Worm (Caenorhabditis elegans) whole organism, late embryonic: ENCODE data around the gene chtb-2.

ENCODE experiments used
- C08G9.2 ChIP-seq: sonication (generic microtip); optimal IDR thresholded peaks from 2 replicates; lab custom pipeline; 2016; ENCODE audit warnings: mild to moderate bottlenecking, missing genetic modification characterization, moderate library complexity, missing compliant biosample characterization
- C38D4.7 ChIP-seq: fragments of 200-800 bp; sonication (Bioruptor generic); optimal IDR thresholded peaks from 2 replicates; lab custom pipeline; 2018; ENCODE audit warnings: mild to moderate bottlenecking, missing genetic modification characterization, moderate library complexity, missing compliant biosample characterization
- K02D7.2 ChIP-seq: sonication (generic microtip); optimal IDR thresholded peaks from 2 replicates; lab custom pipeline; 2017; ENCODE audit warnings: mild to moderate bottlenecking, missing genetic modification characterization, missing compliant biosample characterization
- ceh-14 ChIP-seq: sonication (generic microtip); optimal IDR thresholded peaks from 2 replicates; lab custom pipeline; 2016; ENCODE audit warnings: missing genotype, missing genetic modification characterization, missing compliant biosample characterization
- ceh-19 ChIP-seq: fragments of 200-800 bp; sonication (Bioruptor generic); optimal IDR thresholded peaks from 2 replicates; lab custom pipeline; 2018; ENCODE audit warnings: mild to moderate bottlenecking, missing genetic modification characterization, missing compliant biosample characterization
- ceh-31 ChIP-seq: sonication (generic microtip); optimal IDR thresholded peaks from 2 replicates; lab custom pipeline; 2016; ENCODE audit warnings: missing genetic modification characterization, missing compliant biosample characterization
- ceh-34 ChIP-seq: sonication (generic microtip); optimal IDR thresholded peaks from 2 replicates; lab custom pipeline; 2016; ENCODE audit warnings: mild to moderate bottlenecking, missing genetic modification characterization, missing compliant biosample characterization
- ceh-6 ChIP-seq: fragments of 200-800 bp; sonication (Bioruptor generic); optimal IDR thresholded peaks from 2 replicates; lab custom pipeline; 2018; ENCODE audit warnings: mild to moderate bottlenecking, missing genetic modification characterization, missing compliant biosample characterization
- che-1 ChIP-seq: sonication (generic microtip); optimal IDR thresholded peaks from 2 replicates; lab custom pipeline; 2016; ENCODE audit warnings: mild to moderate bottlenecking, missing genetic modification characterization, missing compliant biosample characterization
- dve-1 ChIP-seq: sonication (generic microtip); optimal IDR thresholded peaks from 2 replicates; lab custom pipeline; 2017; ENCODE audit warnings: antibody characterized with exemption, mild to moderate bottlenecking, missing genetic modification characterization, missing compliant biosample characterization
- elt-2 ChIP-seq: sonication (generic microtip); optimal IDR thresholded peaks from 2 replicates; lab custom pipeline; 2016; ENCODE audit warnings: missing genetic modification reagents, missing genetic modification characterization, missing compliant biosample characterization
- ets-4 ChIP-seq: sonication (generic microtip); optimal IDR thresholded peaks from 2 replicates; lab custom pipeline; 2016; ENCODE audit warnings: missing genetic modification characterization, missing compliant biosample characterization
- eyg-1 ChIP-seq: sonication (generic microtip); optimal IDR thresholded peaks from 2 replicates; lab custom pipeline; 2016; ENCODE audit warnings: missing genotype, missing genetic modification characterization, missing compliant biosample characterization
- gmeb-2 ChIP-seq: sonication (generic microtip); optimal IDR thresholded peaks from 2 replicates; lab custom pipeline; 2016; ENCODE audit warnings: missing genetic modification characterization, inconsistent platforms, missing compliant biosample characterization
- hlh-13 ChIP-seq: fragments of 200-800 bp; sonication (Bioruptor generic); optimal IDR thresholded peaks from 2 replicates; lab custom pipeline; 2018; ENCODE audit warnings: mild to moderate bottlenecking, missing genetic modification characterization, missing compliant biosample characterization
- hlh-30 ChIP-seq: sonication (generic microtip); optimal IDR thresholded peaks from 2 replicates; lab custom pipeline; 2017; ENCODE audit warnings: antibody characterized with exemption, missing genetic modification characterization, missing compliant biosample characterization; ENCODE audit not compliant: insufficient read depth
- hlh-6 ChIP-seq: sonication (generic microtip); optimal IDR thresholded peaks from 2 replicates; lab custom pipeline; 2016; ENCODE audit warnings: missing genotype, missing genetic modification characterization, missing compliant biosample characterization
- madf-2 ChIP-seq: sonication (generic microtip); optimal IDR thresholded peaks from 2 replicates; lab custom pipeline; 2017; ENCODE audit warnings: missing genetic modification characterization, missing compliant biosample characterization
- mec-3 ChIP-seq: sonication (generic microtip); optimal IDR thresholded peaks from 2 replicates; lab custom pipeline; 2016; ENCODE audit warnings: borderline replicate concordance, missing genetic modification characterization, missing compliant biosample characterization
- nfya-1 ChIP-seq: sonication (generic microtip); optimal IDR thresholded peaks from 2 replicates; lab custom pipeline; 2017; ENCODE audit warnings: missing genetic modification characterization, mild to moderate bottlenecking, missing compliant biosample characterization, antibody characterized with exemption, moderate library complexity
- pat-9 ChIP-seq: fragments of 200-800 bp; sonication (Bioruptor generic); optimal IDR thresholded peaks from 2 replicates; lab custom pipeline; 2018; ENCODE audit warnings: mild to moderate bottlenecking, missing genetic modification characterization, moderate library complexity, missing compliant biosample characterization
- pax-1 ChIP-seq: fragments of 150-350 bp; optimal IDR thresholded peaks from 2 replicates; lab custom pipeline; 2014; ENCODE audit warnings: missing biosample characterization, missing genetic modification characterization
- pha-2 ChIP-seq: sonication (generic microtip); optimal IDR thresholded peaks from 2 replicates; lab custom pipeline; 2017; ENCODE audit warnings: mild to moderate bottlenecking, missing genetic modification characterization, missing compliant biosample characterization
- pha-4 ChIP-seq: fragments of 150-350 bp; optimal IDR thresholded peaks from 2 replicates; lab custom pipeline; 2018; ENCODE audit warnings: missing biosample characterization, missing genetic modification reagents, missing genetic modification characterization
- pqm-1 ChIP-seq: sonication (generic microtip); optimal IDR thresholded peaks from 2 replicates; lab custom pipeline; 2016; ENCODE audit warnings: missing genetic modification characterization, missing compliant biosample characterization
- ref-2 ChIP-seq: sonication (generic microtip); optimal IDR thresholded peaks from 2 replicates; lab custom pipeline; 2016; ENCODE audit warnings: missing genetic modification characterization, missing compliant biosample characterization
- rnt-1 ChIP-seq: sonication (generic microtip); optimal IDR thresholded peaks from 2 replicates; lab custom pipeline; 2016; ENCODE audit warnings: missing genetic modification characterization, missing compliant biosample characterization
- sdc-2 ChIP-seq: sonication (generic microtip); optimal IDR thresholded peaks from 2 replicates; lab custom pipeline; 2016; ENCODE audit warnings: missing genotype, missing genetic modification characterization, missing compliant biosample characterization
- sox-2 ChIP-seq: fragments of 200-800 bp; sonication (Bioruptor generic); IDR thresholded peaks from 2 replicates; pipeline ENCODE4 v1.3.6; 2022; ENCODE audit warnings: missing genetic modification reagents, missing genetic modification characterization, missing compliant biosample characterization
- ttx-3 ChIP-seq: sonication (generic microtip); optimal IDR thresholded peaks from 2 replicates; lab custom pipeline; 2016; ENCODE audit warnings: missing genetic modification reagents, missing genetic modification characterization, missing compliant biosample characterization
- unc-42 ChIP-seq: sonication (generic microtip); optimal IDR thresholded peaks from 2 replicates; lab custom pipeline; 2016; ENCODE audit warnings: missing genotype, missing genetic modification characterization, missing compliant biosample characterization
- unc-55 ChIP-seq: sonication (generic microtip); optimal IDR thresholded peaks from 2 replicates; lab custom pipeline; 2017; ENCODE audit warnings: missing biosample characterization, missing genetic modification reagents, missing genetic modification characterization
- unc-86 ChIP-seq: sonication (generic microtip); optimal IDR thresholded peaks from 2 replicates; lab custom pipeline; 2016; ENCODE audit warnings: missing genetic modification characterization, missing compliant biosample characterization
- ztf-16 ChIP-seq: sonication (generic microtip); optimal IDR thresholded peaks from 2 replicates; lab custom pipeline; 2017; ENCODE audit warnings: missing genetic modification characterization, missing compliant biosample characterization

chtb-2 gene

DNA sequence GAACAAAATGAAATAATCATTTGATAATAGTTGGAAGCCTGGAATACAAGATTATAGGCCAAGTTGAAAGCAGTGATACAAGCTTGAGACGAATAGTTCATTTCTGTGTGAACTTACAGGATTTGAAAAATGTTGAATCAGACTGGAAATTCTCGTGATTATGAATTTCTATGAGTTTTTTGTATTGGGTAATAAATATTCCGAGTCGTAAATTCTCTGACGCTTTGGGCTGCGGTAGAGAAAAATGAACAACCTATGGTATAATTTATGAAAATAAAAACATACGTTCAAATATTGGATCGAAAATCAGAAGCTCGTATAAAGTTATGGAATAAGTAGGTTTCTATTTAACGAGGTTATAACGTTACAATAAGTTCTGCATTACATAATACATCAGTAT is 9.8 kb downstream of the chtb-2 start, which contains the start of gene srb-11:
srb-11 (minus strand) TSS at position 101 of the 400 bp plus-strand sequence.
- TF ChIP-seq sox-2 (GFP tag; lab: Robert Waterston, UW) (no peak), unc-42 (tag; lab: Kevin White, UChicago) (no peak), nfya-1 (no peak), ceh-19 (no peak), hlh-13 (GFP tag; lab: Kevin White, UChicago) (no peak), pax-1 (tag; lab: Kevin White, UChicago) (no peak), dve-1 (tag; lab: Kevin White, UChicago) (no peak), gmeb-2 (no peak), rnt-1 (tag; lab: Kevin White, UChicago) (no peak), unc-55 (GFP tag; lab: Kevin White, UChicago) (no peak), C08G9.2 (tag; lab: Kevin White, UChicago) (no peak), ceh-34 (tag; lab: Kevin White, UChicago) (no peak), ceh-31 (tag; lab: Kevin White, UChicago) (no peak)

- TF ChIP-seq eyg-1: no peak
- peak; percentile 69 for TF ChIP-seq elt-2 (tag; lab: Kevin White, UChicago)
Measured at ce11 chrIII:6495191-6495723, 12.2 kb downstream of the chtb-2 start, which contains the start of gene F23F12.13. Gene F23F12.13 (plus strand): TSS chrIII:6495673.

DNA sequence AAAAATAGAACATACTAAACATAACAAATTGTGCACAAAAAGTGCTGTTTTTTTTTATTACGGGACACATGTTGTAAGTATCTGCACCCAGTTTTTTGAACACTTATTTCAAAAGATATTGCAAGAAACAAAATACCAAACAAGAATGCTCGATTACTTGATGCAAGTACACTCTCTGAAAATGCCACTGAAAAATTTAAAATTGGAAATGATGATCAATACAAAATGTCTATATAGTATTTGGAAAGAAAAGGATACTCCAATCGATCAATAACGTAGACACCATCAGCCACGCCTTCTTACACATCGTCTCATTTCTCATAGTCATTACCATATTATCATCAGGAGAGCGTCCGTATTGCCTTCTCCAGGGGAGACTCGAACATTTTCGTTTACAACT is 15.2 kb downstream of the chtb-2 start, which contains the start of gene sdz-15:
sdz-15 (plus strand) TSS at position 301 of the 400 bp plus-strand sequence.
- no peak for TF ChIP-seq pha-4 (tag; lab: Kevin White, UChicago)
- no peak for TF ChIP-seq hlh-6 (tag; lab: Kevin White, UChicago)

DNA sequence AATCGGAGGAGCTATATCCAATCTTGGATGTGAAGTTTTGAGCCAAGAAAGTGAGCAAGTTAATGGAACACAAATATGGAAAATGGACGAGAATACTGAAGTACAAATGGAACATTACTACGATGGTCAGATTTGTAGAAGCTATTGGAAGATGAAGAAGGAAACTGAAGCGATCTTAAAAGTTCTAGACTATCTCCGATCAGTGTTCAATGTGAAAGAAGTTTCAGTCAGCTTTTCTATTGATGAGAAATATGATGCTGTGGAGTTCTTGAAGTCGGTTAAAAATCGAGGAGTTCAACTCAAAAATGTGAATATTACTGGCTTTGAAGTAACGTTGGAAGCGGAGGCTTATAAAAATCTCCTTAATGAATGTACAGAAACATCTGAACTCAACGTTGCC is 16.1 kb downstream of the chtb-2 start:
- TF ChIP-seq unc-86 (tag; lab: Kevin White, UChicago) (no peak), C38D4.7 (no peak), rnt-1 (tag; lab: Kevin White, UChicago) (no peak), hlh-30 (tag; lab: Kevin White, UChicago) (no peak), che-1 (tag; lab: Kevin White, UChicago) (no peak), elt-2 (tag; lab: Kevin White, UChicago) (no peak), ceh-6 (GFP tag; lab: Kevin White, UChicago) (no peak), eyg-1 (no peak), pha-2 (tag; lab: Kevin White, UChicago) (no peak), pat-9 (tag; lab: Kevin White, UChicago) (no peak), ttx-3 (no peak), sdc-2 (tag; lab: Kevin White, UChicago) (no peak), ref-2 (no peak), ceh-14 (tag; lab: Kevin White, UChicago) (no peak), ets-4 (no peak), pqm-1 (no peak), madf-2 (no peak), mec-3 (no peak), hlh-6 (tag; lab: Kevin White, UChicago) (no peak), sox-2 (GFP tag; lab: Robert Waterston, UW) (no peak)

DNA sequence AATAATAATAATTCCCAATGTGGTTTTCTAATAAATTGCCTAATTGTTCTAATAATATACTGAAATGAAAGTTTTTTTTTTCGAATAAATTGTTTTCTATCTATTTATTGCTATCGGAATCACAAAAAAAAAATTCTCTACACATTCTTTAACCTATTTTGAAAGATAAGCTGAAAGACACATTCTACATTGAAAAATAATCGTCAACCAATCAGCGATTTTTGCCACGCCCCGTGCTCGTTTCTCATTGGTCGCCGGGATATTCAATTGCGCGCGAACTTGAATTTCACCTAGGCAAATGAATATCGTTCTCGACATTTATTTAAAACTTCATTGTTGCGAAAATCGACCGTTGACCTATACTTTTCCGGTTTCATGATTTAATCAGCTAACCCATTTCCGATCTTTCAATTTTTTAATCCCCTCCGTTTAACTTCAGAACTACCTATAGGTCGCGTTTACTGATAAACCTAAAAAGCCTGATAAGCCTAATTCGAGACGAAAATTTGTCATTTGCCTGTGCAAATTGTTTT is 17.1 kb downstream of the chtb-2 start, which contains the start of gene F23F12.3:
F23F12.3 (plus strand) TSS at position 483 of the 533 bp plus-strand sequence.
- peak; percentile 43 for TF ChIP-seq nfya-1
- no peak for TF ChIP-seq K02D7.2 (tag; lab: Kevin White, UChicago)
- TF ChIP-seq ztf-16 (tag; lab: Kevin White, UChicago): no peak
